Worm (Caenorhabditis elegans): ENCODE results near the gene cpb-1.

DNA sequence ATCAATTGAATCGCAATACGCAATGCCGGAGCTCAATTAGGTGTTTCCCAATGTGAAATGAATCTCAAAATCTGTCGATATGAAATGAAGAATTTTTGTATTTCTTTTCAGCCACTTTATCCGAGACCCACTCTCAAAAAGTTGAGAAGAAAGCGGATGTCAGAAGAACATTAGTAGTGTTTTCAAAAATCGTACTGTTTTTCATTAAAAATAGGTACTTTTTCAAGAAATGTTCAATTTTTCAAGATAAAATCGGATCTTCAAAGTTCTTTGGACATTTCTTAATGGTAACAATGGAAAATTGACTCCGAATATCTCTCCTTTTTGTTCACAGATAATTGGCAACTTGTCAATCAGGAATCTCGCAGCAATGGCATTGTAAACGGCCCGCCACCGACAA is 39.1 kb downstream of the cpb-1 start, which contains the start of gene flp-25:
- no peak for TF ChIP-seq lin-13 (GFP tag; optimal IDR thresholded peaks at IDR 0.05)
- no peak for TF ChIP-seq skn-1 (tag; optimal IDR thresholded peaks at IDR 0.05)
- TF ChIP-seq gmeb-1 (tag; optimal IDR thresholded peaks at IDR 0.05), result no peak
- TF ChIP-seq snpc-4 (tag; optimal IDR thresholded peaks at IDR 0.05), result no peak
- no peak for TF ChIP-seq nhr-237 (tag; optimal IDR thresholded peaks at IDR 0.05)
- no peak for TF ChIP-seq nhr-12 (tag; optimal IDR thresholded peaks at IDR 0.05)
- TF ChIP-seq aly-2 (tag; optimal IDR thresholded peaks at IDR 0.05), result no peak
- TF ChIP-seq ZK546.5 (tag; optimal IDR thresholded peaks at IDR 0.05), result no peak
- no peak for TF ChIP-seq mab-5 (tag; optimal IDR thresholded peaks at IDR 0.05)
